Worm (Caenorhabditis elegans) whole organism, young adult: Measurements from ENCODE around the gene ZK262.2.

Experiments used
- B0019.2 ChIP-seq: fragments of 200-800 bp; sonication (Bioruptor generic); conservative IDR thresholded peaks from 2 replicates; pipeline ENCODE4 v1.3.6; 2022; ENCODE audit warnings: missing genetic modification reagents, missing genetic modification characterization, missing compliant biosample characterization
- B0336.3 ChIP-seq: fragments of 200-800 bp; sonication (Bioruptor generic); IDR thresholded peaks from 2 replicates; pipeline ENCODE4 v1.3.6; 2022; ENCODE audit warnings: missing genetic modification characterization, missing compliant biosample characterization
- C06A6.2 ChIP-seq: fragments of 200-800 bp; sonication (Bioruptor generic); conservative IDR thresholded peaks from 2 replicates; pipeline ENCODE4 v1.3.6; 2022; ENCODE audit warnings: missing genetic modification characterization, missing compliant biosample characterization
- C17E4.6 ChIP-seq: fragments of 200-800 bp; sonication (Bioruptor generic); IDR thresholded peaks from 2 replicates; pipeline ENCODE4 v1.3.6; 2022; ENCODE audit warnings: missing genetic modification reagents, missing genetic modification characterization, missing compliant biosample characterization
- D2030.7 ChIP-seq: fragments of 200-800 bp; sonication (Bioruptor generic); IDR thresholded peaks from 2 replicates; pipeline ENCODE4 v1.3.6; 2022; ENCODE audit warnings: missing genetic modification reagents, missing genetic modification characterization, missing compliant biosample characterization
- F10E7.11 ChIP-seq: sonication (generic microtip); optimal IDR thresholded peaks from 2 replicates; lab custom pipeline; 2017; ENCODE audit warnings: mild to moderate bottlenecking, missing genetic modification characterization, moderate library complexity, missing compliant biosample characterization
- F52B5.7 ChIP-seq: sonication (generic microtip); optimal IDR thresholded peaks from 2 replicates; lab custom pipeline; 2016; ENCODE audit warnings: mild to moderate bottlenecking, missing genetic modification characterization, missing compliant biosample characterization
- K12H6.12 ChIP-seq: fragments of 200-800 bp; sonication (Bioruptor generic); optimal IDR thresholded peaks from 2 replicates; lab custom pipeline; 2018; ENCODE audit warnings: mild to moderate bottlenecking, missing genetic modification characterization, missing compliant biosample characterization
- T26A5.8 ChIP-seq: sonication (generic microtip); optimal IDR thresholded peaks from 2 replicates; lab custom pipeline; 2016; ENCODE audit warnings: missing genetic modification characterization, missing compliant biosample characterization
- Y53F4B.3 ChIP-seq: fragments of 200-800 bp; sonication (Bioruptor generic); IDR thresholded peaks from 2 replicates; pipeline ENCODE4 v1.3.6; 2022; ENCODE audit warnings: missing genetic modification reagents, missing genetic modification characterization, missing compliant biosample characterization
- Y56A3A.18 ChIP-seq: fragments of 200-800 bp; sonication (Bioruptor generic); IDR thresholded peaks from 2 replicates; pipeline ENCODE4 v1.3.6; 2022; ENCODE audit warnings: missing genetic modification reagents, missing genetic modification characterization, missing compliant biosample characterization
- akir-1 ChIP-seq: fragments of 200-800 bp; sonication (Bioruptor generic); optimal IDR thresholded peaks from 2 replicates; lab custom pipeline; 2018; ENCODE audit warnings: mild to moderate bottlenecking, missing genetic modification characterization, moderate library complexity, missing compliant biosample characterization
- attf-3 ChIP-seq: fragments of 200-800 bp; sonication (Bioruptor generic); conservative IDR thresholded peaks from 2 replicates; pipeline ENCODE4 v1.3.6; 2022; ENCODE audit warnings: missing genetic modification reagents, missing genetic modification characterization, missing compliant biosample characterization
- ccch-3 ChIP-seq: fragments of 200-800 bp; sonication (Bioruptor generic); optimal IDR thresholded peaks from 2 replicates; lab custom pipeline; 2018; ENCODE audit warnings: mild to moderate bottlenecking, missing genetic modification characterization, missing compliant biosample characterization
- cebp-2 ChIP-seq: fragments of 200-800 bp; sonication (Bioruptor generic); IDR thresholded peaks from 2 replicates; pipeline ENCODE4 v1.3.6; 2022; ENCODE audit warnings: missing genetic modification characterization, missing compliant biosample characterization
- ceh-27 ChIP-seq: fragments of 200-800 bp; sonication (Bioruptor generic); optimal IDR thresholded peaks from 2 replicates; lab custom pipeline; 2018; ENCODE audit warnings: mild to moderate bottlenecking, missing genetic modification characterization, moderate library complexity, missing compliant biosample characterization
- ceh-79 ChIP-seq: sonication (generic microtip); optimal IDR thresholded peaks from 2 replicates; lab custom pipeline; 2017; ENCODE audit warnings: mild to moderate bottlenecking, missing genetic modification characterization, missing compliant biosample characterization
- die-1 ChIP-seq: sonication (generic microtip); optimal IDR thresholded peaks from 2 replicates; lab custom pipeline; 2016; ENCODE audit warnings: missing genotype, mild to moderate bottlenecking, missing genetic modification characterization, missing compliant biosample characterization
- dpl-1 ChIP-seq: fragments of 150-350 bp; optimal IDR thresholded peaks from 2 replicates; lab custom pipeline; 2014; ENCODE audit warnings: missing biosample characterization, missing genetic modification reagents, missing genetic modification characterization
- egl-44 ChIP-seq: fragments of 200-800 bp; sonication (Bioruptor generic); IDR thresholded peaks from 2 replicates; pipeline ENCODE4 v1.3.6; 2022; ENCODE audit warnings: missing genetic modification reagents, missing genetic modification characterization, missing compliant biosample characterization
- egrh-3 ChIP-seq: fragments of 200-800 bp; sonication (Bioruptor generic); IDR thresholded peaks from 2 replicates; pipeline ENCODE4 v1.3.6; 2022; ENCODE audit warnings: missing genetic modification reagents, missing genetic modification characterization, missing compliant biosample characterization
- ekl-4 ChIP-seq: fragments of 200-800 bp; sonication (Bioruptor generic); IDR thresholded peaks from 2 replicates; pipeline ENCODE4 v1.3.6; 2022; ENCODE audit warnings: missing genetic modification reagents, missing genetic modification characterization, missing compliant biosample characterization
- lin-40 ChIP-seq: sonication (generic microtip); optimal IDR thresholded peaks from 2 replicates; lab custom pipeline; 2016; ENCODE audit warnings: missing genetic modification characterization, mild to moderate bottlenecking, missing compliant biosample characterization, missing genotype, missing genetic modification reagents
- madf-3 ChIP-seq: fragments of 200-800 bp; sonication (Bioruptor generic); IDR thresholded peaks from 2 replicates; pipeline ENCODE4 v1.3.6; 2022; ENCODE audit warnings: missing genetic modification reagents, missing genetic modification characterization, missing compliant biosample characterization
- madf-6 ChIP-seq: fragments of 200-800 bp; sonication (Bioruptor generic); IDR thresholded peaks from 2 replicates; pipeline ENCODE4 v1.3.6; 2022; ENCODE audit warnings: missing genetic modification reagents, missing genetic modification characterization, missing compliant biosample characterization
- madf-8 ChIP-seq: fragments of 200-800 bp; sonication (Bioruptor generic); conservative IDR thresholded peaks from 2 replicates; pipeline ENCODE4 v1.3.6; 2022; ENCODE audit warnings: missing genetic modification reagents, missing genetic modification characterization, missing compliant biosample characterization
- mcd-1 ChIP-seq: fragments of 200-800 bp; sonication (Bioruptor generic); IDR thresholded peaks from 2 replicates; pipeline ENCODE4 v1.3.6; 2022; ENCODE audit warnings: missing genetic modification reagents, missing genetic modification characterization, missing compliant biosample characterization
- nhr-80 ChIP-seq: sonication (generic microtip); optimal IDR thresholded peaks from 2 replicates; lab custom pipeline; 2016; ENCODE audit warnings: missing genetic modification characterization, missing compliant biosample characterization
- rcor-1 ChIP-seq: fragments of 200-800 bp; sonication (Bioruptor generic); IDR thresholded peaks from 2 replicates; pipeline ENCODE4 v1.3.6; 2022; ENCODE audit warnings: missing genetic modification reagents, missing genetic modification characterization, missing compliant biosample characterization
- rec-8 ChIP-seq, 2 experiments: sonication (generic microtip); optimal IDR thresholded peaks; 2 replicates each; lab custom pipeline; 2016; ENCODE audit warnings: mild to moderate bottlenecking in 2 of 2, missing genetic modification characterization in 2 of 2, missing genetic modification reagents in 2 of 2, missing genotype in 2 of 2, missing biosample characterization in 1 of 2, missing compliant biosample characterization in 1 of 2, moderate library complexity in 1 of 2
- repo-1 ChIP-seq: sonication (generic microtip); optimal IDR thresholded peaks from 2 replicates; lab custom pipeline; 2017; ENCODE audit warnings: mild to moderate bottlenecking, missing genetic modification characterization, missing compliant biosample characterization
- snpc-1.3 ChIP-seq: sonication (generic microtip); optimal IDR thresholded peaks from 2 replicates; lab custom pipeline; 2017; ENCODE audit warnings: missing genetic modification characterization, mild to moderate bottlenecking, missing compliant biosample characterization, antibody characterized with exemption, moderate library complexity, missing genotype, missing genetic modification reagents; ENCODE audit not compliant: insufficient read depth
- tbx-9 ChIP-seq: sonication (generic microtip); optimal IDR thresholded peaks from 2 replicates; lab custom pipeline; 2016; ENCODE audit warnings: borderline replicate concordance, missing genetic modification characterization, inconsistent platforms, missing compliant biosample characterization
- ztf-26 ChIP-seq: sonication (generic microtip); optimal IDR thresholded peaks from 2 replicates; lab custom pipeline; 2017; ENCODE audit warnings: missing genetic modification characterization, missing compliant biosample characterization
- ztf-6 ChIP-seq: fragments of 200-800 bp; sonication (Bioruptor generic); IDR thresholded peaks from 2 replicates; pipeline ENCODE4 v1.3.6; 2022; ENCODE audit warnings: missing genetic modification reagents, missing genetic modification characterization, missing compliant biosample characterization

The ZK262.2 gene

ce11 chrV:18430826-18431225 lies 18.0 kb upstream of the ZK262.2 start:
- TF ChIP-seq egrh-3 (peak; percentile 81), mcd-1 (0 out of 2 replicates have a peak, but pooled peaks have one; percentile 12), madf-3 (no peak)

ce11 chrV:18426280-18426679 lies 13.5 kb upstream of the ZK262.2 start, which contains the start of gene srw-83:
srw-83 (plus strand) TSS chrV:18426580.
- no peak for TF ChIP-seq B0336.3

- TF ChIP-seq C06A6.2 (GFP tag; lab: Robert Waterston, UW), result no peak
These were observed 12.8 kb upstream of the ZK262.2 start, which contains the start of gene ZK262.19 for ce11 chrV:18425544-18425943. ZK262.19 (minus strand) TSS chrV:18425644.

- TF ChIP-seq rcor-1 (GFP tag; lab: Robert Waterston, UW), result no peak
- TF ChIP-seq repo-1 (tag; lab: Kevin White, UChicago), result no peak
- TF ChIP-seq F10E7.11 (tag; lab: Kevin White, UChicago), result no peak
- TF ChIP-seq ztf-26, result no peak
- TF ChIP-seq cebp-2 (GFP tag; lab: Robert Waterston, UW), result no peak
- no peak for TF ChIP-seq ceh-27 (GFP tag; lab: Kevin White, UChicago)
- TF ChIP-seq B0019.2 (GFP tag; lab: Robert Waterston, UW), result no peak
- no peak for TF ChIP-seq ceh-79
- TF ChIP-seq T26A5.8 (tag; lab: Kevin White, UChicago), result no peak
- TF ChIP-seq nhr-80 (tag; lab: Kevin White, UChicago), result no peak
- no peak for TF ChIP-seq dpl-1 (GFP tag; lab: Kevin White, UChicago)
- no peak for TF ChIP-seq F52B5.7 (tag; lab: Kevin White, UChicago)
- TF ChIP-seq K12H6.12, result no peak
- no peak for TF ChIP-seq tbx-9 (tag; lab: Kevin White, UChicago)
- no peak for TF ChIP-seq egrh-3
- no peak for TF ChIP-seq akir-1 (GFP tag; lab: Kevin White, UChicago)
- no peak for TF ChIP-seq mcd-1
- TF ChIP-seq attf-3, result no peak
- TF ChIP-seq egl-44 (GFP tag; lab: Robert Waterston, UW), result no peak
- TF ChIP-seq rec-8 (tag; optimal IDR thresholded peaks at IDR 0.05; lab: Kevin White, UChicago), result no peak
These were observed 11.7 kb upstream of the ZK262.2 start, which contains the start of gene ZK262.4 for ce11 chrV:18424471-18424870. ZK262.4 (minus strand) TSS chrV:18424571.

- TF ChIP-seq die-1 (tag; lab: Kevin White, UChicago) (no peak), ztf-6 (GFP tag; lab: Robert Waterston, UW) (no peak), madf-6 (no peak), D2030.7 (GFP tag; lab: Robert Waterston, UW) (no peak), lin-40 (tag; lab: Kevin White, UChicago) (no peak), ccch-3 (GFP tag; lab: Kevin White, UChicago) (no peak), ekl-4 (GFP tag; lab: Robert Waterston, UW) (no peak), madf-8 (GFP tag; lab: Robert Waterston, UW) (no peak), C17E4.6 (GFP tag; lab: Robert Waterston, UW) (no peak), Y53F4B.3 (GFP tag; lab: Robert Waterston, UW) (no peak), snpc-1.3 (tag; lab: Kevin White, UChicago) (no peak), repo-1 (tag; lab: Kevin White, UChicago) (no peak), Y56A3A.18 (GFP tag; lab: Robert Waterston, UW) (no peak)
- TF ChIP-seq, all 124 proteins: peak for 0
These were observed 8.0 kb upstream of the ZK262.2 start, which contains the start of gene srj-26 for ce11 chrV:18420797-18421196. srj-26 (plus strand) TSS chrV:18421097.
